Worm (Caenorhabditis elegans) whole organism, L1 larva: ENCODE measurements around the gene R107.9.

ENCODE experiments used
- aha-1 ChIP-seq: fragments of 150-350 bp; optimal IDR thresholded peaks from 2 replicates; lab custom pipeline; 2014; ENCODE audit warnings: missing biosample characterization, missing genetic modification characterization
- ceh-90 ChIP-seq: sonication (generic microtip); optimal IDR thresholded peaks from 2 replicates; lab custom pipeline; 2016; ENCODE audit warnings: missing genetic modification characterization, missing compliant biosample characterization
- dpl-1 ChIP-seq, 3 experiments: fragments of 150-350 bp in 2 of 3; sonication (generic microtip) in 1 of 3; optimal IDR thresholded peaks; 2 replicates each; lab custom pipeline; 2014 to 2017; ENCODE audit warnings: missing biosample characterization in 3 of 3, missing genetic modification characterization in 3 of 3, missing genetic modification reagents in 3 of 3
- efl-1 ChIP-seq, 4 experiments: fragments of 150-350 bp; optimal IDR thresholded peaks in 3 of 4; peaks in 1 of 4; 1 replicate in 1 of 4; 2 replicates in 3 of 4; lab custom pipeline; 2014; ENCODE audit warnings: missing biosample characterization in 2 of 4, missing genetic modification characterization in 2 of 4, missing genetic modification reagents in 2 of 4
- lin-15B ChIP-seq: fragments of 150-350 bp; sonication (generic microtip); optimal IDR thresholded peaks from 3 replicates; lab custom pipeline; 2014; ENCODE audit warnings: missing biosample characterization, missing genetic modification characterization
- nhr-12 ChIP-seq: sonication (generic microtip); optimal IDR thresholded peaks from 2 replicates; lab custom pipeline; 2017; ENCODE audit warnings: missing biosample characterization, missing genetic modification characterization
- snpc-4 ChIP-seq: fragments of 150-350 bp; optimal IDR thresholded peaks from 2 replicates; lab custom pipeline; 2014; ENCODE audit warnings: missing biosample characterization, missing genetic modification characterization
- unc-62 ChIP-seq: fragments of 150-350 bp; optimal IDR thresholded peaks from 2 replicates; lab custom pipeline; 2014; ENCODE audit warnings: missing biosample characterization, missing genetic modification reagents, missing genetic modification characterization

DNA sequence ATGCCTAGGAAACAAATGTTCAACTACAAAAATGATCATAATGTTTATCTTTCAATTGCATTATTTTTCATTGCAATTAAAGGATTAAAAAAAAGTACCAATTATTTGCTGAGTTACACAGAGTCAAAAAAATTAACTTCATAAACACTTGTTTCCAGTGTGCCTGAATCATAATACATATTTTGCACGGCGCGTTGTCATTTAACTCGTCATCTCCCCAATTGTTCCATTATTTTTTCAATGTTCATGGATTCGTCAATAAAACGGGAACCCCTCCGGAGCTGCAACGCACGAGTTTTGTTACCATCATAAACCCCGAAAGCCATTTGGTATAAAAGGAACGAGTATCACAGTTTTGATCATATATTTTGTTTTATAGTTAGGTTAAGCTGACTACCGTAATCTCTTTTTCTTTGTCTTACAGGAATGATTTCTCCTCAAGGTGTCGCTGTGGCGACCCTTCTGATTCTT is 20.5 kb upstream of the R107.9 start, which contains the start of gene F59B2.12:
- TF ChIP-seq unc-62 (GFP tag; lab: Kevin White, UChicago) (no peak), dpl-1 (GFP tag; optimal IDR thresholded peaks at IDR 0.05; lab: Kevin White, UChicago) (no peak), nhr-12 (tag; lab: Kevin White, UChicago) (no peak), snpc-4 (tag; lab: Kevin White, UChicago) (no peak), aha-1 (tag; lab: Kevin White, UChicago) (no peak), efl-1 (optimal IDR thresholded peaks at IDR 0.05; lab: Kevin White, UChicago) (no peak), efl-1 (GFP tag; optimal IDR thresholded peaks at IDR 0.05 in 1 of 2; lab: Kevin White, UChicago) (no peak), ceh-90 (no peak), lin-15B (no peak)
